Worm (Caenorhabditis elegans) whole organism, L4 larva: ENCODE measurements around the gene cut-5.

Experiments
- D1046.2 ChIP-seq: fragments of 200-800 bp; sonication (Bioruptor generic); IDR thresholded peaks from 2 replicates; pipeline ENCODE4 v1.3.6; 2022; ENCODE audit warnings: missing genetic modification characterization, missing compliant biosample characterization
- F26F4.8 ChIP-seq: fragments of 200-800 bp; sonication (Bioruptor generic); conservative IDR thresholded peaks from 2 replicates; pipeline ENCODE4 v1.3.6; 2022; ENCODE audit warnings: missing genetic modification characterization, missing compliant biosample characterization
- F37D6.2 ChIP-seq: sonication (generic microtip); optimal IDR thresholded peaks from 2 replicates; lab custom pipeline; 2016; ENCODE audit warnings: mild to moderate bottlenecking, missing genetic modification characterization, missing compliant biosample characterization
- F44E2.7 ChIP-seq: fragments of 200-800 bp; sonication (Bioruptor generic); IDR thresholded peaks from 2 replicates; pipeline ENCODE4 v2.1.2; 2022; ENCODE audit warnings: missing genetic modification characterization, missing compliant biosample characterization
- F49E8.2 ChIP-seq: sonication (generic microtip); optimal IDR thresholded peaks from 2 replicates; lab custom pipeline; 2016; ENCODE audit warnings: missing compliant biosample characterization, mild to moderate bottlenecking, missing genetic modification characterization, borderline replicate concordance
- T26A8.4 ChIP-seq: fragments of 200-800 bp; sonication (Bioruptor generic); IDR thresholded peaks from 2 replicates; pipeline ENCODE4 v1.3.6; 2022; ENCODE audit warnings: missing genetic modification characterization, missing compliant biosample characterization
- aha-1 ChIP-seq: fragments of 150-350 bp; peaks from one replicate; lab custom pipeline; 2014; ENCODE audit warnings: missing biosample characterization, missing genetic modification characterization
- aly-2 ChIP-seq: sonication (generic microtip); optimal IDR thresholded peaks from 2 replicates; lab custom pipeline; 2018; ENCODE audit warnings: missing biosample characterization, missing genetic modification characterization
- ceh-32 ChIP-seq: sonication (generic microtip); optimal IDR thresholded peaks from 2 replicates; lab custom pipeline; 2016; ENCODE audit warnings: mild to moderate bottlenecking, missing genetic modification characterization, missing compliant biosample characterization; ENCODE audit not compliant: poor library complexity
- ceh-62 ChIP-seq: sonication (generic microtip); optimal IDR thresholded peaks from 2 replicates; lab custom pipeline; 2017; ENCODE audit warnings: missing biosample characterization, missing genetic modification characterization
- ceh-82 ChIP-seq: sonication (generic microtip); optimal IDR thresholded peaks from 2 replicates; lab custom pipeline; 2017; ENCODE audit warnings: missing biosample characterization, missing genetic modification characterization
- ces-1 ChIP-seq: fragments of 150-350 bp; sonication (generic microtip); optimal IDR thresholded peaks from 4 replicates; lab custom pipeline; 2014; ENCODE audit warnings: missing biosample characterization, missing genetic modification reagents, missing genetic modification characterization
- dpl-1 ChIP-seq: fragments of 150-350 bp; optimal IDR thresholded peaks from 2 replicates; lab custom pipeline; 2014; ENCODE audit warnings: missing biosample characterization, missing genetic modification reagents, missing genetic modification characterization
- dve-1 ChIP-seq: sonication (generic microtip); optimal IDR thresholded peaks from 2 replicates; lab custom pipeline; 2017; ENCODE audit warnings: antibody characterized with exemption, mild to moderate bottlenecking, missing genetic modification characterization, missing compliant biosample characterization; ENCODE audit not compliant: insufficient read depth
- egl-27 ChIP-seq: sonication (generic microtip); optimal IDR thresholded peaks from 3 replicates; lab custom pipeline; 2017; ENCODE audit warnings: missing biosample characterization, missing genetic modification reagents, missing genetic modification characterization
- fos-1 ChIP-seq: fragments of 150-350 bp; optimal IDR thresholded peaks from 2 replicates; lab custom pipeline; 2014; ENCODE audit warnings: missing biosample characterization, missing genetic modification characterization
- hlh-30 ChIP-seq: sonication (generic microtip); optimal IDR thresholded peaks from 2 replicates; lab custom pipeline; 2017; ENCODE audit warnings: antibody characterized with exemption, mild to moderate bottlenecking, missing genetic modification characterization, missing compliant biosample characterization; ENCODE audit not compliant: insufficient read depth
- hmg-1.1 ChIP-seq: fragments of 200-800 bp; sonication (Bioruptor generic); IDR thresholded peaks from 2 replicates; pipeline ENCODE4 v1.3.6; 2022; ENCODE audit warnings: missing genetic modification reagents, missing genetic modification characterization, missing compliant biosample characterization
- lin-13 ChIP-seq: fragments of 150-350 bp; optimal IDR thresholded peaks from 2 replicates; lab custom pipeline; 2014; ENCODE audit warnings: missing biosample characterization, missing genetic modification reagents, missing genetic modification characterization
- lir-3 ChIP-seq: sonication (generic microtip); optimal IDR thresholded peaks from 2 replicates; lab custom pipeline; 2016; ENCODE audit warnings: mild to moderate bottlenecking, missing genetic modification characterization, missing compliant biosample characterization
- madf-5 ChIP-seq, 2 experiments: fragments of 200-800 bp; sonication (Bioruptor generic); IDR thresholded peaks; 2 replicates each; pipeline ENCODE4 v1.3.6; 2022; ENCODE audit warnings: missing compliant biosample characterization in 2 of 2, missing genetic modification characterization in 2 of 2
- madf-9 ChIP-seq: fragments of 200-800 bp; sonication (Bioruptor generic); conservative IDR thresholded peaks from 2 replicates; pipeline ENCODE4 v1.3.6; 2022; ENCODE audit warnings: missing genetic modification reagents, missing genetic modification characterization, missing compliant biosample characterization
- mdl-1 ChIP-seq, 2 experiments: fragments of 150-350 bp in 1 of 2; sonication (generic microtip) in 1 of 2; optimal IDR thresholded peaks; 2 replicates each; lab custom pipeline; 2014 to 2017; ENCODE audit warnings: missing biosample characterization in 2 of 2, missing genetic modification characterization in 2 of 2
- nhr-11 ChIP-seq: fragments of 150-350 bp; optimal IDR thresholded peaks from 2 replicates; lab custom pipeline; 2014; ENCODE audit warnings: missing biosample characterization, missing genetic modification characterization
- nhr-111 ChIP-seq: fragments of 200-800 bp; sonication (Bioruptor generic); optimal IDR thresholded peaks from 2 replicates; lab custom pipeline; 2018; ENCODE audit warnings: mild to moderate bottlenecking, missing genetic modification characterization, missing compliant biosample characterization
- nhr-28 ChIP-seq: fragments of 150-350 bp; optimal IDR thresholded peaks from 2 replicates; lab custom pipeline; 2014; ENCODE audit warnings: missing biosample characterization, missing genetic modification characterization
- pqm-1 ChIP-seq: sonication (generic microtip); optimal IDR thresholded peaks from 2 replicates; lab custom pipeline; 2017; ENCODE audit warnings: missing biosample characterization, missing genetic modification characterization
- saeg-2 ChIP-seq: fragments of 200-800 bp; sonication (Bioruptor generic); IDR thresholded peaks from 2 replicates; pipeline ENCODE4 v1.3.6; 2022; ENCODE audit warnings: missing genetic modification reagents, missing genetic modification characterization, missing compliant biosample characterization
- sdz-12 ChIP-seq: fragments of 200-800 bp; sonication (Bioruptor generic); optimal IDR thresholded peaks from 2 replicates; lab custom pipeline; 2018; ENCODE audit warnings: mild to moderate bottlenecking, missing genetic modification characterization, missing compliant biosample characterization
- set-16 ChIP-seq: fragments of 200-800 bp; sonication (Bioruptor generic); IDR thresholded peaks from 2 replicates; pipeline ENCODE4 v1.3.6; 2022; ENCODE audit warnings: missing genetic modification reagents, missing genetic modification characterization, missing compliant biosample characterization
- tra-1 ChIP-seq: fragments of 200-800 bp; sonication (Bioruptor generic); IDR thresholded peaks from 2 replicates; pipeline ENCODE4 v1.3.6; 2022; ENCODE audit warnings: missing genetic modification reagents, missing genetic modification characterization, missing compliant biosample characterization
- unc-130 ChIP-seq: sonication (generic microtip); optimal IDR thresholded peaks from 2 replicates; lab custom pipeline; 2016; ENCODE audit warnings: missing genetic modification reagents, missing genetic modification characterization, missing compliant biosample characterization
- unc-62 ChIP-seq, 3 experiments: fragments of 150-350 bp in 1 of 3; sonication (generic microtip); optimal IDR thresholded peaks in 2 of 3; peaks in 1 of 3; 1 replicate in 1 of 3; 2 replicates in 2 of 3; lab custom pipeline; 2014 to 2017; ENCODE audit warnings: missing biosample characterization in 3 of 3, missing genetic modification characterization in 3 of 3, missing genetic modification reagents in 3 of 3, missing genotype in 1 of 3
- zfp-2 ChIP-seq: sonication (generic microtip); optimal IDR thresholded peaks from 2 replicates; lab custom pipeline; 2016; ENCODE audit warnings: mild to moderate bottlenecking, missing genetic modification characterization, missing compliant biosample characterization

The cut-5 gene

DNA sequence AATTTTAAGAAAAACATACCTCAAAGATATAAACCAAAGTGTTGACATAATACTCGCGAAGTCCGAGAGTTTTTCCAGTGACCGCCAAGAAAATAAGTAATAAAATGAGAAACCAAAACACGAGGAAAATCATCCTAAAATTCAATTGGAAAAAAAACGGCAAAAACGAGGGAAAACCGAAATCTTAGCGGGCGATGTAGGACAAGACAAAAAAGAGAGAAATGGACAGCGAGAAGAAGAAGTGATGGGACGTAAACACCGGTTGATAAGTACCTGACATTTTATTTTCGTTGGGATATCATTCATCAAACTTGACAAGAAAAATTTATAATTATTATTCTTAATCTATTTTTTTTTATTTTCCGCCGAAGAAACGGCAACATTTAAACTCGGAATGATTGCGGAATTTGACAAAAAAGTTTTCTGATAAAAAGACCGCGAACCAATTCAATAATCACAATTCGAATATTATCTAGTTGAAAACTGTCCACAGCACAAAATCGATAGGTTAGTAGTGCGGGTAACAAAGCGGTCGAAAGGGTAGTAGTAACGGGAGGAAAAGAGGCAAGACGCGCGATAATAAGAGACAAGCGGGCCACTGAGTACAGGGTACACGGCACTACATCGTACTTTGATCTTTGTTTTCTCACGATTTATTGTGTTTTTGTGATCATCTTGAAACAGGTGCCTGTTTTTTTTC lies 10.5 kb downstream of the cut-5 start, which contains the start of gene acl-5 (continued):
- TF ChIP-seq sdz-12 (GFP tag; lab: Kevin White, UChicago), result no peak

DNA sequence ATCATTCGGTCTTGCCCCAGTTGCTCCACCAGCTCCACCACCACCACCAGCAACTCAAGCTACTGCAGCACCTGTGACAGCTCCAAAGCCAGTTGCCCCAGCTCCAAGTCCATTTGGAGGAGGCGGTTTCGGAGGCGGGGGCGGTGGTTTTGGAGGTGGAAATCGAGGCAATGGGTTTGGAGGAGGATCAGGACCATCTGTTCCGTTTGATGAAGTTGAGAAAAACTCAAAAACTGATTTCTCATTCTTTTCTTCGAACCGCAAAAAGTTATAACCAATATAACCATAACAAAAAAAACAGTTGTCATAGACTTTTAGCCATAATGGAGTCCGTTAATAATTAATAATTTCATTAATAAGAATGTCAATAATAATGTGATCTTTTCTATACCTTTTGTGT lies 16.6 kb downstream of the cut-5 start:
- TF ChIP-seq aha-1 (tag; lab: Kevin White, UChicago) (peak; percentile 93), madf-9 (GFP tag; lab: Robert Waterston, UW) (no peak), dpl-1 (GFP tag; lab: Kevin White, UChicago) (no peak), nhr-11 (tag; lab: Kevin White, UChicago) (no peak), aly-2 (tag; lab: Kevin White, UChicago) (no peak), saeg-2 (GFP tag; lab: Robert Waterston, UW) (no peak), fos-1 (tag; lab: Kevin White, UChicago) (no peak), ces-1 (no peak), hmg-1.1 (GFP tag; lab: Robert Waterston, UW) (no peak), mdl-1 (tag; optimal IDR thresholded peaks at IDR 0.05; lab: Kevin White, UChicago) (no peak), D1046.2 (no peak), tra-1 (no peak), F26F4.8 (GFP tag; lab: Robert Waterston, UW) (no peak), F37D6.2 (tag; lab: Kevin White, UChicago) (no peak), hlh-30 (tag; lab: Kevin White, UChicago) (no peak), unc-130 (no peak), nhr-28 (tag; lab: Kevin White, UChicago) (no peak), set-16 (GFP tag; lab: Robert Waterston, UW) (peak; percentile 79)
- TF ChIP-seq, all 104 proteins: peak for 2

DNA sequence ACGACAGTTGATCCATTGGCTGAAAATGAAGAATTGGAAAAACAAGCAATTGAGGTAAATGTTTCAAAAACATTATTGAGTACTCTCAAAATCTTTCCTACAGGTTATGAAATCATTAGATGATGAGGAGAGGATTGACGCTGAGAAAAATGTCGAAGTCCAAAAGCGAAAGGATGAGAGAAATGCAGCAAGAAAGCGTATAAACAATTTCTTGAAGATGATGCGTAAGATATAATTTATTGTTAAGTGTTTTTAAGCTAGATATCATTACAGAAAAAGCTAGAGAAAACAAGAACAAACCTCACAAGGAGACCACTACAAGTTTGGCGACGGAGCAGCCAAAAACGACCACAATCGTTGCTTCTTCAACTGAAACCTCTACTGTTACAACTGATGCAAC lies 18.3 kb downstream of the cut-5 start:
- TF ChIP-seq lir-3 (tag; lab: Kevin White, UChicago), result no peak
- TF ChIP-seq pqm-1 (tag; lab: Kevin White, UChicago), result no peak
- no peak for TF ChIP-seq T26A8.4 (GFP tag; lab: Robert Waterston, UW)
- no peak for TF ChIP-seq ceh-82 (tag; lab: Kevin White, UChicago)
- TF ChIP-seq ceh-62 (tag; lab: Kevin White, UChicago), result no peak
- TF ChIP-seq madf-5 (GFP tag; IDR thresholded peaks at IDR 0.05; lab: Robert Waterston, UW), result no peak
- no peak for TF ChIP-seq zfp-2 (tag; lab: Kevin White, UChicago)
- peak in 1 of 2 experiments; percentile 65 for TF ChIP-seq unc-62 (GFP tag; optimal IDR thresholded peaks at IDR 0.05 in 1 of 2; lab: Kevin White, UChicago)
- no peak for TF ChIP-seq unc-62 (tag; optimal IDR thresholded peaks at IDR 0.05; lab: Kevin White, UChicago)

DNA sequence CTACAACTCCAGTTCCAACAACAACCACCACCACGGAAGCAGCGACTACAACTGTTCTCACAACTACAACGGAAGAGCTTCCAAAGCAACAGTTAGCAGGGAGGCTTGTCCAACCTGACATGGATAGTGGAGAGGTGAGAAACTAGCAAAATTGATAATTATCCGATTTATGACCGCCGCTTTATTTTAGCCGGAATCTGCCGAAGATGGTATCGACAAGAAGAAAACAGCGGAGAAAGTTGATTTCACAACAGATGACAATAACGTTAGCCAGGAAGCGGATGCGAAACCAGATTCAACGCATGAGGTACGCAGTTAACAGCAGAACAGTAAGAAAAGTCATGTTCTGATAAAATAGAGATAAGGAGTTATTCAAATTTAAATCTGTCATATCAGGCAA lies 19.6 kb downstream of the cut-5 start:
- TF ChIP-seq F44E2.7 (GFP tag; lab: Robert Waterston, UW) (no peak), lin-13 (no peak), aha-1 (tag; lab: Kevin White, UChicago) (peak; percentile 68), dve-1 (tag; lab: Kevin White, UChicago) (no peak), ceh-32 (tag; lab: Kevin White, UChicago) (no peak), F49E8.2 (tag; lab: Kevin White, UChicago) (no peak), nhr-111 (GFP tag; lab: Kevin White, UChicago) (no peak)

DNA sequence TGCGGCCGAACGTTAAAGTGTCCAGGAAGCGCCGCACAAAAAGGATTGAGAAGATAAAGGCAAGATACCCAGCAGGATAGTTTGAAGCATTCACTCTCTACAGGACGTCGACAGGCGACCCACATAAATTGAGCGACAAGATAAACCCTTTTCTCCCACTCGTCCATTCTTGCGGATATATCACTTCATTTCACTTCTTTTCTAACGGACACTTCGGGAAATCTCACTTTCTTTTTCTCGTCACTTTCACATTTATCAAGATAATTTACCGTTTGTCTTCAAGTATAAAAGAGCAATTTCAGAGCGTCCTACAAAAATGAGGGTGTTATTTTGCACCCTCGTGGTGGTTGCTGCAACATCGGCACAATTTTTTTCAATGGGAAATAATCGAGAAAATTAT lies 20.4 kb downstream of the cut-5 start, which contains the start of gene R07E3.6:
R07E3.6 (plus strand) TSS at position 158 of the 400 bp plus-strand sequence.
- TF ChIP-seq egl-27 (tag; lab: Kevin White, UChicago), result no peak
- TF ChIP-seq unc-62 (GFP tag; optimal IDR thresholded peaks at IDR 0.05 in 1 of 2; lab: Kevin White, UChicago), result peak in 1 of 2 experiments; percentile 34
- TF ChIP-seq unc-62 (tag; optimal IDR thresholded peaks at IDR 0.05; lab: Kevin White, UChicago), result no peak
